Worm (Caenorhabditis elegans): Measurements from ENCODE around the gene got-1.2.

The got-1.2 gene

DNA sequence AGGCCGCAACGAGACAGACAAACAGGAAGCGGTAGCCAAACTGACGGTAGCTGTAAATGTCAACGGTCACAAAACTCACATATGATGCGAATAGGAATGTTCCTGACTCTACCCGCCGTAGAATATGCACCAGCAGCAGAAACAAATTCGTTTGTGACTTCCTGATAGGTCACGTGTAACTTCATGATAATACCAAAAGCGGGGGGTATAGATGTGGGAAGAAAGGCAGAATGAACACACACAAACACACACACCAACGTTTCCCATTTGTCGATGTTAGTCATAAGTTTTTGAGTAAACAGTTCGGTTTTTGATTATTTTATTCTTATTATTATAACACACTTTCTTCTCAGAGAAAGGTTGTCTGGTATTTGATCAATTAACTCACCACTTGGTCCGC, 20.2 kb upstream of the got-1.2 start:
- TF ChIP-seq lsy-2 (tag; optimal IDR thresholded peaks at IDR 0.05) (no peak), efl-3 (GFP tag; optimal IDR thresholded peaks at IDR 0.05) (no peak), pag-3 (tag; optimal IDR thresholded peaks at IDR 0.05; ENCODE audit: borderline replicate concordance, insufficient read depth) (no peak), nhr-90 (tag; optimal IDR thresholded peaks at IDR 0.05; ENCODE audit: poor library complexity) (peak; percentile 6), ztf-4 (tag; optimal IDR thresholded peaks at IDR 0.05) (no peak), elt-3 (tag; optimal IDR thresholded peaks at IDR 0.05) (no peak), nhr-12 (tag; optimal IDR thresholded peaks at IDR 0.05) (no peak), lin-35 (GFP tag; optimal IDR thresholded peaks at IDR 0.05) (peak in 1 of 2 experiments; percentile 38), nhr-77 (tag; optimal IDR thresholded peaks at IDR 0.05) (no peak), C04F5.9 (tag; optimal IDR thresholded peaks at IDR 0.05) (no peak), egl-13 (tag; optimal IDR thresholded peaks at IDR 0.05) (no peak), lin-15B (tag; optimal IDR thresholded peaks at IDR 0.05) (no peak), jun-1 (tag; optimal IDR thresholded peaks at IDR 0.05) (no peak), zag-1 (tag; optimal IDR thresholded peaks at IDR 0.05) (no peak), Y116A8C.19 (tag; optimal IDR thresholded peaks at IDR 0.05; ENCODE audit: borderline replicate concordance) (no peak), elt-2 (tag; optimal IDR thresholded peaks at IDR 0.05) (peak; percentile 56), irx-1 (tag; optimal IDR thresholded peaks at IDR 0.05) (no peak), efl-1 (optimal IDR thresholded peaks at IDR 0.05) (no peak), efl-1 (GFP tag; optimal IDR thresholded peaks at IDR 0.05 in 1 of 2) (peak in 1 of 2 experiments; percentile 92)

DNA sequence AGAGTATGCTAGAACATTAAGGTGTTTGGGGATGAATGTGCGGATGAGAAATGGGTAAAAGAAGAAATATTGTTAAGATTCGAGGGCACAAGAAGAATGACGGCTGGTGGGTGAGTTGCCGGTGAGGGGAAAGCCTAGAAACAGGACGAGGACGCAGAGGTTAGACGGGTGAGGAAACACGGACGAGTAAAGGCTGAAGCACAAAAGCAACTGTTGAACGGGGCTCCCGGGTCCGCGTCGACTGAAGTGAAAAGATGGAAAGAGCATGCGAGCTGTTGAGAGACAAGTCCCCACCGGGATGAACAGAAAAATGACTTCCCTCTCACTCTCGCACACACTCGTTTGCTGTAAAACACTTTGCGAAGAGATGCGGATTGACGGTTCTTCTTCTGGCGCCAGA, 19.0 kb upstream of the got-1.2 start:
- TF ChIP-seq efl-1 (optimal IDR thresholded peaks at IDR 0.05), result no peak
- no peak for TF ChIP-seq efl-1 (GFP tag; optimal IDR thresholded peaks at IDR 0.05 in 1 of 2)
- peak; percentile 12 for TF ChIP-seq snu-23 (GFP tag; optimal IDR thresholded peaks at IDR 0.05)
- peak; percentile 51 for TF ChIP-seq nhr-71 (tag; optimal IDR thresholded peaks at IDR 0.05)
- TF ChIP-seq rnt-1 (tag; optimal IDR thresholded peaks at IDR 0.05), result peak; percentile 41
- TF ChIP-seq lin-14 (GFP tag; optimal IDR thresholded peaks at IDR 0.05), result peak; percentile 76

DNA sequence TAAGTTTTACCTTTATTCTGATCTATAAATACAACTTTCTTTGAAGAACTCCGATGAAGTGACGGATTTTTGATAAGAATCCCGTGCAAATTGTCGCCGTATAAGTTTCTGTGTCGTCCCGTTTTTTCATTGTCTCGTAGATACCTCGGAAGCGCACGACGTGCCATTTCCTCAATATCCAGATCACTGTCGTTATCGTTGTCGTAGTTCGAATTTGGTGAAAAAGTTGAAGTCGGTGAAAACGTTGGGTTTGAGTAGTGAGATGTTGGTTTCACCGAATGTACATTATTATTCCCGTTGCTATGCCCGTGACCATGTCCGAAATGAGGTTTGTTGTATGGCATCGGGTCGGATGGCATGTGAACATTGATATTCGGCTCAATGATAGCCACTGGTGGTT, 16.8 kb upstream of the got-1.2 start:
- TF ChIP-seq ces-1 (GFP tag; optimal IDR thresholded peaks at IDR 0.05), result no peak
- TF ChIP-seq efl-1 (optimal IDR thresholded peaks at IDR 0.05), result no peak
- TF ChIP-seq efl-1 (GFP tag; optimal IDR thresholded peaks at IDR 0.05 in 1 of 2), result peak in 1 of 2 experiments; percentile 32

DNA sequence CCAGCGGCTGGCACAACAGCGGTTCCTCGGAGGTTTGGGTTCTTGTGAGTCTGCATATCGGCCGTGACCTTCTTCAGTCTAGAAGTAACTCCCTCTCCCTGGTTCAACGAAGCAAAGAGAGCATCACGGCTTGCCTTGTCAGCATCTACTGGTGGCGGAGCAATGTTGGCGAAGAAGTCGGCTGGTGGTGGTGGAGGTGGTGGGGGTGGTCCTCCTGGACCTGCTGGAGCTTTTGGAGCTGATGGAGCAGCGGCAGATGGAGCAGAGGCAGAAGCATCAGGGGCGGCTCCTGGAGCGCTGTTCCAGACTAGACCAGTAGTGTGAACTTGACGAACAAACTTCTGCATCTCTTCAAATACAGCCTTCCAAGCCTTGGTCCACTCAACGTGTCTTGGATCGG, 15.6 kb upstream of the got-1.2 start:
- TF ChIP-seq nhr-28 (tag; optimal IDR thresholded peaks at IDR 0.05) (no peak), fos-1 (tag; optimal IDR thresholded peaks at IDR 0.05) (no peak), egl-13 (tag; optimal IDR thresholded peaks at IDR 0.05) (no peak), nhr-12 (tag; optimal IDR thresholded peaks at IDR 0.05) (no peak), lin-35 (GFP tag; optimal IDR thresholded peaks at IDR 0.05) (no peak), snu-23 (GFP tag; optimal IDR thresholded peaks at IDR 0.05) (no peak)

DNA sequence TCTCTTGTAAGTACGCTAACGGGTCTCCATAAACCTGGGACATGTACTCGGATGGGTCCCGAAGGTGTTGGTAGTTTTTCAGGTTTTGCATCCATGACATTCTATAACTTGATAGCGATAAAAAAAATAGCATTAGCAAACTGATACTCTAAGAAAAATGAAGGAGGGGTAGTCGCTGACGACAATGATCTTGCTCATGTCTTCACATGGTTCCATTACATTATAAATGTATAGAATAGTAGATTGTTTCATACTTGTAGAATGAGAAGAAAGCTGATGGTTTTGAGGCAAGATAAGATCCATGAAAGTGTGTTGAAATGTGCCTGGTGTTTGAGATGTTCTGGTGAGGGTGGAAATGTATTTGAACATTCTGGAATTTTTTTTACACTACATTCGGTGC, 14.1 kb upstream of the got-1.2 start, which contains the start of gene mec-4:
Gene mec-4, minus strand, starts transcription at position 101 of the 400 bp plus-strand sequence.
- TF ChIP-seq lin-13 (GFP tag; optimal IDR thresholded peaks at IDR 0.05) (no peak), nhr-84 (tag; optimal IDR thresholded peaks at IDR 0.05) (no peak), lin-15B (tag; optimal IDR thresholded peaks at IDR 0.05) (no peak), pqm-1 (tag; optimal IDR thresholded peaks at IDR 0.05) (no peak), dpl-1 (GFP tag; optimal IDR thresholded peaks at IDR 0.05) (no peak), mep-1 (tag; optimal IDR thresholded peaks at IDR 0.05) (no peak), lin-39 (tag; optimal IDR thresholded peaks at IDR 0.05) (no peak), nhr-19 (GFP tag; conservative IDR thresholded peaks at IDR 0.05) (no peak), aly-2 (tag; optimal IDR thresholded peaks at IDR 0.05) (no peak), lir-3 (tag; optimal IDR thresholded peaks at IDR 0.05; ENCODE audit: poor library complexity) (no peak), nhr-71 (tag; optimal IDR thresholded peaks at IDR 0.05) (no peak), mdl-1 (tag; optimal IDR thresholded peaks at IDR 0.05) (no peak)

Measured in whole organism, L1 larva.